Worm (Caenorhabditis elegans) whole organism, L3 larva: ENCODE measurements around the gene H28G03.2.
A peak's percentile ranks its signal among the peaks of the same experiment; 100 is the strongest.

ENCODE experiments used
- ZK546.5 ChIP-seq: sonication (generic microtip); optimal IDR thresholded peaks from 2 replicates; lab custom pipeline; 2017; ENCODE audit warnings: missing biosample characterization, missing genetic modification characterization
- aly-2 ChIP-seq: fragments of 150-350 bp; optimal IDR thresholded peaks from 2 replicates; lab custom pipeline; 2014; ENCODE audit warnings: missing biosample characterization, missing genetic modification characterization
- ama-1 ChIP-seq: fragments of 150-350 bp; optimal IDR thresholded peaks from 2 replicates; lab custom pipeline; 2018
- ceh-16 ChIP-seq: sonication (generic microtip); optimal IDR thresholded peaks from 2 replicates; lab custom pipeline; 2017; ENCODE audit warnings: missing biosample characterization, missing genetic modification characterization
- ceh-28 ChIP-seq: fragments of 150-350 bp; optimal IDR thresholded peaks from 2 replicates; lab custom pipeline; 2014; ENCODE audit warnings: missing biosample characterization, missing genetic modification reagents, missing genetic modification characterization
- ceh-82 ChIP-seq: fragments of 150-350 bp; optimal IDR thresholded peaks from 2 replicates; lab custom pipeline; 2014; ENCODE audit warnings: missing biosample characterization, missing genetic modification characterization
- daf-12 ChIP-seq: fragments of 150-350 bp; optimal IDR thresholded peaks from 2 replicates; lab custom pipeline; 2014; ENCODE audit warnings: missing biosample characterization, missing genetic modification reagents, missing genetic modification characterization
- egl-27 ChIP-seq: sonication (generic microtip); optimal IDR thresholded peaks from 4 replicates; lab custom pipeline; 2017; ENCODE audit warnings: missing biosample characterization, missing genetic modification reagents, missing genetic modification characterization
- egl-5 ChIP-seq: fragments of 150-350 bp; optimal IDR thresholded peaks from 2 replicates; lab custom pipeline; 2017; ENCODE audit warnings: missing biosample characterization, missing genetic modification reagents, missing genetic modification characterization, inconsistent platforms
- elt-1 ChIP-seq: fragments of 150-350 bp; optimal IDR thresholded peaks from 2 replicates; lab custom pipeline; 2014; ENCODE audit warnings: missing biosample characterization, missing genetic modification characterization
- elt-2 ChIP-seq: sonication (generic microtip); optimal IDR thresholded peaks from 2 replicates; lab custom pipeline; 2016; ENCODE audit warnings: missing genetic modification reagents, mild to moderate bottlenecking, missing genetic modification characterization, missing compliant biosample characterization
- elt-3 ChIP-seq, 3 experiments: fragments of 150-350 bp in 1 of 3; sonication (generic microtip) in 2 of 3; optimal IDR thresholded peaks; 2 replicates in 2 of 3; 4 replicates in 1 of 3; lab custom pipeline; 2014 to 2017; ENCODE audit warnings: missing biosample characterization in 3 of 3, missing genetic modification characterization in 3 of 3
- eor-1 ChIP-seq, 2 experiments: fragments of 150-350 bp; optimal IDR thresholded peaks; 2 replicates each; lab custom pipeline; 2014 to 2018; ENCODE audit warnings: missing biosample characterization in 2 of 2, missing genetic modification characterization in 2 of 2
- fkh-10 ChIP-seq: sonication (generic microtip); optimal IDR thresholded peaks from 2 replicates; lab custom pipeline; 2017; ENCODE audit warnings: missing biosample characterization, missing genetic modification reagents, missing genetic modification characterization
- fkh-2 ChIP-seq: fragments of 150-350 bp; optimal IDR thresholded peaks from 2 replicates; lab custom pipeline; 2014; ENCODE audit warnings: missing biosample characterization, missing genetic modification reagents, missing genetic modification characterization
- fos-1 ChIP-seq: fragments of 150-350 bp; optimal IDR thresholded peaks from 2 replicates; lab custom pipeline; 2014; ENCODE audit warnings: missing biosample characterization, missing genetic modification characterization
- hmg-11 ChIP-seq: sonication (generic microtip); optimal IDR thresholded peaks from 2 replicates; lab custom pipeline; 2016; ENCODE audit warnings: missing genetic modification characterization, missing compliant biosample characterization
- jun-1 ChIP-seq: fragments of 150-350 bp; optimal IDR thresholded peaks from 2 replicates; lab custom pipeline; 2014; ENCODE audit warnings: missing biosample characterization, missing genetic modification reagents, missing genetic modification characterization
- lin-15B ChIP-seq: fragments of 150-350 bp; optimal IDR thresholded peaks from 2 replicates; lab custom pipeline; 2014; ENCODE audit warnings: missing biosample characterization, missing genetic modification characterization
- lin-39 ChIP-seq: fragments of 150-350 bp; optimal IDR thresholded peaks from 2 replicates; lab custom pipeline; 2018; ENCODE audit warnings: missing biosample characterization, missing genetic modification reagents, missing genetic modification characterization
- lsy-12 ChIP-seq: sonication (generic microtip); optimal IDR thresholded peaks from 2 replicates; lab custom pipeline; 2016; ENCODE audit warnings: mild to moderate bottlenecking, missing genetic modification characterization, missing compliant biosample characterization
- mml-1 ChIP-seq: fragments of 150-350 bp; sonication (generic microtip); optimal IDR thresholded peaks from 3 replicates; lab custom pipeline; 2014; ENCODE audit warnings: missing biosample characterization, missing genetic modification characterization
- nfya-1 ChIP-seq: sonication (generic microtip); optimal IDR thresholded peaks from 2 replicates; lab custom pipeline; 2017; ENCODE audit warnings: missing genetic modification characterization, mild to moderate bottlenecking, missing compliant biosample characterization, antibody characterized with exemption, moderate library complexity; ENCODE audit not compliant: insufficient read depth
- nhr-11 ChIP-seq: fragments of 150-350 bp; optimal IDR thresholded peaks from 2 replicates; lab custom pipeline; 2014; ENCODE audit warnings: missing biosample characterization, missing genetic modification characterization
- nhr-23 ChIP-seq: fragments of 150-350 bp; optimal IDR thresholded peaks from 2 replicates; lab custom pipeline; 2014; ENCODE audit warnings: missing biosample characterization, missing genetic modification reagents, missing genetic modification characterization
- nhr-237 ChIP-seq: fragments of 150-350 bp; optimal IDR thresholded peaks from 2 replicates; lab custom pipeline; 2014; ENCODE audit warnings: missing biosample characterization, missing genetic modification characterization
- nhr-25 ChIP-seq: sonication (generic microtip); optimal IDR thresholded peaks from 2 replicates; lab custom pipeline; 2017; ENCODE audit warnings: missing biosample characterization, missing genetic modification characterization
- nhr-28 ChIP-seq: fragments of 150-350 bp; optimal IDR thresholded peaks from 2 replicates; lab custom pipeline; 2014; ENCODE audit warnings: missing biosample characterization, missing genetic modification characterization
- nhr-43 ChIP-seq: sonication (generic microtip); optimal IDR thresholded peaks from 2 replicates; lab custom pipeline; 2016; ENCODE audit warnings: mild to moderate bottlenecking, missing genetic modification characterization, missing compliant biosample characterization; ENCODE audit not compliant: poor library complexity, severe bottlenecking
- nhr-67 ChIP-seq: fragments of 150-350 bp; optimal IDR thresholded peaks from 2 replicates; lab custom pipeline; 2014; ENCODE audit warnings: missing biosample characterization, missing genetic modification characterization
- nhr-76 ChIP-seq: fragments of 150-350 bp; sonication (generic microtip); optimal IDR thresholded peaks from 5 replicates; lab custom pipeline; 2014; ENCODE audit warnings: missing biosample characterization, missing genetic modification characterization
- pha-4 ChIP-seq: fragments of 150-350 bp; optimal IDR thresholded peaks from 2 replicates; lab custom pipeline; 2014; ENCODE audit warnings: missing biosample characterization, missing genetic modification reagents, missing genetic modification characterization
- pqm-1 ChIP-seq: fragments of 150-350 bp; optimal IDR thresholded peaks from 2 replicates; lab custom pipeline; 2017; ENCODE audit warnings: missing biosample characterization, missing genetic modification characterization, inconsistent platforms
- sea-2 ChIP-seq: fragments of 150-350 bp; sonication (generic microtip); optimal IDR thresholded peaks from 4 replicates; lab custom pipeline; 2014; ENCODE audit warnings: missing biosample characterization, missing genetic modification reagents, missing genetic modification characterization
- skn-1 ChIP-seq: fragments of 150-350 bp; optimal IDR thresholded peaks from 2 replicates; lab custom pipeline; 2014; ENCODE audit warnings: missing biosample characterization, missing genetic modification characterization
- snpc-4 ChIP-seq: fragments of 150-350 bp; optimal IDR thresholded peaks from 2 replicates; lab custom pipeline; 2014; ENCODE audit warnings: missing biosample characterization, missing genetic modification characterization
- tbx-2 ChIP-seq: sonication (generic microtip); optimal IDR thresholded peaks from 2 replicates; lab custom pipeline; 2016; ENCODE audit warnings: mild to moderate bottlenecking, missing genetic modification characterization, missing compliant biosample characterization
- unc-39 ChIP-seq: sonication (generic microtip); optimal IDR thresholded peaks from 4 replicates; lab custom pipeline; 2017; ENCODE audit warnings: missing biosample characterization, missing genetic modification characterization
- unc-62 ChIP-seq: fragments of 150-350 bp; sonication (generic microtip); optimal IDR thresholded peaks from 4 replicates; lab custom pipeline; 2014; ENCODE audit warnings: missing biosample characterization, missing genetic modification reagents, missing genetic modification characterization
- zag-1 ChIP-seq: fragments of 150-350 bp; optimal IDR thresholded peaks from 2 replicates; lab custom pipeline; 2014; ENCODE audit warnings: missing biosample characterization, missing genetic modification characterization
- ztf-11 ChIP-seq: fragments of 150-350 bp; optimal IDR thresholded peaks from 2 replicates; lab custom pipeline; 2014; ENCODE audit warnings: missing biosample characterization, missing genetic modification characterization

Gene H28G03.2

DNA sequence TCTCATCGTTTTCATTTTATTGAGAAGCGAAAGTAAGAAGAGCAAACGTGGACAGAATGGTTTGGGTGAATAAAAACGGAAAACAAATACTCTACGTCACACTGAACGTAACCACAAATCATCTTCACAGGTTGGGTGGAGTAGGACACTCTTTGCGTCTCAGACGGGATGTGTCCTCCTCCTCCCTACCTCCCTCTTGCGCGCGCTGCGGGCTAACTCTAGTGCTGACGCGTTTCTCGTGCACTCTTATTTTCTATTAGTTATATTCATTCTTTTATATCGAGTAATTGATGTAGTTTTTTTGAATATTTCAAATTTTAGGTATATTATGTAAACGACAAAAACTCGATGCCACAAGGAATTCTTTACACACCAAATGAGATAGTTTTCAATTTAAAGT, 38.5 kb downstream of the H28G03.2 start, which contains the start of gene Y34B4A.7:
TSS of gene Y34B4A.7 (plus strand) at position 297 of the 400 bp plus-strand sequence.
- TF ChIP-seq elt-1 (tag; lab: Kevin White, UChicago) (no peak), nhr-25 (tag; lab: Kevin White, UChicago) (peak; percentile 76), ZK546.5 (tag; lab: Kevin White, UChicago) (no peak), daf-12 (tag; lab: Kevin White, UChicago) (no peak), mml-1 (tag; lab: Kevin White, UChicago) (no peak), lin-15B (peak; percentile 48), snpc-4 (peak; percentile 80), sea-2 (GFP tag; lab: Kevin White, UChicago) (no peak), nhr-23 (tag; lab: Kevin White, UChicago) (peak; percentile 72), zag-1 (tag; lab: Kevin White, UChicago) (no peak), elt-2 (tag; lab: Kevin White, UChicago) (peak; percentile 39), ceh-82 (tag; lab: Kevin White, UChicago) (no peak), ceh-28 (tag; lab: Kevin White, UChicago) (peak; percentile 19), nhr-76 (no peak), lsy-12 (no peak), tbx-2 (tag; lab: Kevin White, UChicago) (peak; percentile 45), ama-1 (no peak), egl-5 (tag; lab: Kevin White, UChicago) (no peak), fkh-10 (GFP tag; lab: Kevin White, UChicago) (no peak), fkh-2 (tag; lab: Kevin White, UChicago) (no peak), egl-27 (tag; lab: Kevin White, UChicago) (no peak), pha-4 (tag; lab: Kevin White, UChicago) (peak; percentile 73), lin-39 (peak; percentile 71), aly-2 (tag; lab: Kevin White, UChicago) (no peak), nhr-11 (peak; percentile 33), nhr-43 (tag; lab: Kevin White, UChicago) (peak; percentile 2), unc-39 (tag; lab: Kevin White, UChicago) (no peak), nhr-67 (tag; lab: Kevin White, UChicago) (no peak), ztf-11 (no peak), nfya-1 (tag; lab: Kevin White, UChicago) (peak; percentile 51), nhr-237 (tag; lab: Kevin White, UChicago) (no peak), fos-1 (tag; lab: Kevin White, UChicago) (no peak), hmg-11 (tag; lab: Kevin White, UChicago) (peak; percentile 37), jun-1 (tag; lab: Kevin White, UChicago) (no peak)

DNA sequence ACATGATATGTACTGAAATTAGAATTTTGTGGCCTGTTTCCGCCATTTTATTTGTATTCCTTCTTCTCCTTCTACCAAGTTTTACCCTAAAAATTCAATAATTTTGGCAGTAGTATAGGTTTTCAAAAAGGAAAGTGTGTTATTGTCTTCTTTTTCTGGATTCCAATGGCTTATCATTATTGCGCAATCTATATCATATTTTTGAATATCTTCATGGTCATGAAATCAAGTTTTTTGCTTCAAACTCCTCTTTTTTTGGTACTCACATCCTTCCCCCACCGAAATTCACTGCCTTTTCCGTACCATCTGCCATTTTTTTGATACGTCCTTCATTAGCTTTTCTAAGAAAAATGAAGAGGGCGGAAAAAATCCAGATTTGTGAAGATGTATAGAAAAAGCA, 43.2 kb downstream of the H28G03.2 start:
- no peak for TF ChIP-seq ceh-16 (tag; lab: Kevin White, UChicago)
- TF ChIP-seq, all 47 proteins: peak for 0

DNA sequence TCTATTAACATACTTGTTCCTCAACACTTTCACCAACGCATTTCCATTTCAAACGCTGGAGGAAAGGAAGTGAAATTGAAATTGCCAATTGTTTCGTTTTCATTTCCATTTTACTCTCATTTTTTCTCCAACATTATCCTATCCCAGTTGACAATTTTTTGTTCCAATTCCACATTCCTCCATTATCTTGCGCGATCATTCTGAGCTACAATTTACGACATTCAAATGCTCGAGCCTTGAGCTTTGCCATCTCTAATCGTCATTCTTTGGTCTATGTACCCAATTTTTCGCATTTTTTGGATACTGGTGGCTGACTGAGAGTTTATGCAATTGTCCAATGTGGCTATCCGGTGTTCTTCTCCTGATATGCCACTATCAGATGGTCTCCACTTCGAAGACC, 44.0 kb downstream of the H28G03.2 start, which contains the start of gene Y34B4A.10:
TSS of gene Y34B4A.10 (plus strand) at position 301 of the 400 bp plus-strand sequence.
- TF ChIP-seq ceh-28 (tag; lab: Kevin White, UChicago) = no peak
- TF ChIP-seq ZK546.5 (tag; lab: Kevin White, UChicago) = no peak
- TF ChIP-seq eor-1 (tag; optimal IDR thresholded peaks at IDR 0.05; lab: Kevin White, UChicago) = no peak
- no peak for TF ChIP-seq egl-5 (tag; lab: Kevin White, UChicago)
- TF ChIP-seq unc-62 = no peak
- no peak for TF ChIP-seq daf-12 (tag; lab: Kevin White, UChicago)
- no peak for TF ChIP-seq pha-4 (tag; lab: Kevin White, UChicago)
- TF ChIP-seq nhr-28 (tag; lab: Kevin White, UChicago) = no peak
- TF ChIP-seq elt-3 (tag; optimal IDR thresholded peaks at IDR 0.05; lab: Kevin White, UChicago) = no peak
- TF ChIP-seq skn-1 (tag; lab: Kevin White, UChicago) = no peak
- no peak for TF ChIP-seq pqm-1
- TF ChIP-seq fkh-10 (GFP tag; lab: Kevin White, UChicago) = no peak
